Worm (Caenorhabditis elegans): ENCODE results near the gene sucl-2.

The sucl-2 gene

ce11 chrIII:852296-852695 is 48.9 kb downstream of the sucl-2 start, which contains the start of gene moma-1:
moma-1 (minus strand) TSS chrIII:852396.
- no peak for TF ChIP-seq ceh-62 (tag; optimal IDR thresholded peaks at IDR 0.05)
- no peak for TF ChIP-seq T26A8.4 (GFP tag; IDR thresholded peaks at IDR 0.05)
- peak; percentile 39; the same call in 1 of the 2 replicates for TF ChIP-seq lin-38 (GFP tag; IDR thresholded peaks at IDR 0.05)
- TF ChIP-seq Y48G9A.11 (GFP tag; IDR thresholded peaks at IDR 0.05), result peak; percentile 30; the same call in 1 of the 2 replicates

Measured in whole organism, L4 larva.